Worm (Caenorhabditis elegans): ENCODE measurements around the gene ttr-2.

ce11 chrIII:9912998-9913397 is 14.6 kb upstream of the ttr-2 start:
- no peak for TF ChIP-seq nhr-77 (tag; optimal IDR thresholded peaks at IDR 0.05)
- no peak for TF ChIP-seq alr-1 (tag; optimal IDR thresholded peaks at IDR 0.05; ENCODE audit: borderline replicate concordance)
- TF ChIP-seq aly-2 (tag; optimal IDR thresholded peaks at IDR 0.05) = no peak
- TF ChIP-seq zag-1 (tag; optimal IDR thresholded peaks at IDR 0.05) = no peak
- no peak for TF ChIP-seq pqm-1 (tag; optimal IDR thresholded peaks at IDR 0.05)
- peak in 1 of 6 experiments; percentile 25 for TF ChIP-seq elt-3 (tag; optimal IDR thresholded peaks at IDR 0.05)

Measured in whole organism, L1 larva.